Fruit fly (Drosophila melanogaster) S2 (cell line): ENCODE measurements around the gene hgo.

ENCODE experiments used
- CG8478 ChIP-seq: fragments of >200 bp; optimal IDR thresholded peaks from 2 replicates; lab custom pipeline; 2018
- CTCF ChIP-seq, 2 experiments: fragments of >200 bp; optimal IDR thresholded peaks; 2 replicates each; lab custom pipeline; 2018

Gene hgo

DNA sequence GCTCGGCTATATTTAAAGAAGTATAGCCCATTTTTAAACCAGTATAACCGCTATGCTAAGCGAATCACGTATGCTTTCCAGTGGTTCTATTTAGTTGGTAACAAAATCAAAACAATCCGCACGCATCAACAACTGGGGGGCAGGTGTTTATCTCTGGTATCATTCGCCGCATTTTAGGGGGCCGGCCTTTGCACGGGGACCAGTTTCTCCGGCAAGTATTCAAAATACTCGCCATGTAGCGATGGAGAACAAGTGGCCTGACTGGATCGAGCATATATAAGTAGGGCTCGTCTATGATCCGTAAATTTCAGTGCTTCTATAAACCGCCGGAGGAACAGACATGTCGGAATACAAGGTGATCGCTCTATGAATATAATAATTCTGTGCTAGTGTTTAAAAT lies at the start of gene hgo:
hgo (plus strand) TSS at position 301 of the 400 bp plus-strand sequence.
- TF ChIP-seq CTCF (optimal IDR thresholded peaks at IDR 0.05; lab: Kevin White, UChicago): no peak
- TF ChIP-seq CG8478: no peak

DNA sequence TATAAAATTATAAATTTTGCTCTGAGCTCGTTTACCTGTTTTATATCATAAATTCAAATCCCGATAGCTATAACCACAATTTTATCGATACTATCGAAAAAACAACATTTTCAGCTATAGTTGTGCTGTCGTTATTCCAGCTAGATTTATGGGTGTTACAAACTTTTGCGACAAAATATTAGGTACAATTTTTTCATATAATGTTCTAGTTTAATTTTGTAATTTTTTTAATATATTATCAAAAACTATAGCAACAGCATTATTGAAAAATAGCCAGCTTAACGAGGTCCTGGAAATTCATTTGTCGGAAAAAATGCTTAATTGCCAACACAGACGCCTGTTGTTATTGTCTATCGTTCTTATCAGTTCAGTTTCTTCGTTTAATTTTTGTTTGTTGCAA lies 45.1 kb upstream of the hgo start, which contains the start of gene Wdr59:
Wdr59 (plus strand) TSS at position 334 of the 400 bp plus-strand sequence.
- TF ChIP-seq CTCF (optimal IDR thresholded peaks at IDR 0.05; lab: Kevin White, UChicago) (no peak), CG8478 (no peak)

DNA sequence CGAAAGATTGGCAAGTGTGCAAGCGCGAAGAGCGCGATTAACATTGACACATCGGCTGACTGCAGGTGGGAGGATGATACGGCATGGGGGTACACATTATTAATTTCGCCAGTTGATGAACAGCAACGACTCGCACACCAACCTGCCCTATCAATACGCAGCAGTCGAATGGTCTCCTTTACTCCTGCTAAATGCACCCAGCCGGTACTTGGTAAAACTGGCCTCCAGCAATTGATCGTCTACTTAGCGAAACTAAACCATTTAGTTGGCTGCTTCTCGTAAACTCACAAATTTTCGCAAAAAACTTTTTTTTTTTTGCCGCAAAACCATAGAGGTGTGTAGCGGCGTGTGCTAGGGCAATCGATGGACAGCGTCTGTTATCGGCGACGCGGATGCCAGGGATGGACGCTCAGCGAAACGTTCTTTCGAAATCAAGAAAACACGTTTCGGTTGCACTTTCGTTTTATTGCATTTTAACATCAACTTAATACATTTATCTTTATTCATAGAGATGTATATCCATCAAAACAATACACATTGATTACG lies 35.6 kb upstream of the hgo start, which contains the start of gene Ge-1:
Ge-1 (minus strand) TSS at position 373 of the 546 bp plus-strand sequence.
- no peak for TF ChIP-seq CG8478
- no peak for TF ChIP-seq CTCF (optimal IDR thresholded peaks at IDR 0.05; lab: Kevin White, UChicago)

DNA sequence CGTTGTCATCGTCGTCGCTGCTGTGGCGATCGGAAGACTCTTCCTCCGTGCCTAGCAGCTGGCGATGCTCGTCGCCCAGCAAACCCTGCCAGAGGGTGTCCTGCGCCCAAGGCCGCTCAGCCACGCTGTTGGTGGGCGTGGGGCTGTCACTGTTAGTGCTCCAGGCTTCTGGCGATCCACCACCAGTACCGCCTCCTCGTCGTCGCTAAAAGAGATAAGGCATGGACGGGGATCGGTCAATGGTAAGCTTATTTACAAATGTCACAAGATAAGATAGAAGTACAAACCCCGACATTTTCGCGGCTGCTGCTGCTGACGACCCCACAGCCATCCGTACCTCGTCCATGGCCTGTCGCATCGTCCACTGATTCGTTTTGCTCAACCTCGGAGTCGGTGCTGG lies 30.9 kb upstream of the hgo start:
- TF ChIP-seq CG8478 (no peak), CTCF (optimal IDR thresholded peaks at IDR 0.05; lab: Kevin White, UChicago) (no peak)

DNA sequence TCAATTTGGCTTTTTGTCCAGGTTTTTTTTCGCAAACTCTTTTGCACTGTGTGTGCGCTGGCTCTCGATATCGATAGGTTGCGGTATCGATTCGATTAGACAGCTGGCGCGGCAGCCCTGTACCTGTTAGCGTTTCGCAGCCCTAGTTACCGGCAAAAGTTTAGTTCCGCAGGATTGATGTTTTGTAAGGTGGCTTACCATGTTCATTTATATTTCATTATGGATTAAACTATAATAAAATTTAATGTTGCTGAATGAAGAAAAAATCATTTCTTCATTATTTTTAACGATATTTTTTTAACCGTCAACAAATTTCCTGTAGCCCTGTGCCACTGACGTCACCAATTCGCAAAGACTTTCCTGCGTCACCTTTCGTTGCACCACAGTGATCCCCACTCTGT lies 29.6 kb upstream of the hgo start, which contains the start of gene Reps:
Reps (minus strand) TSS at position 84 of the 401 bp plus-strand sequence.
- TF ChIP-seq CG8478 (no peak), CTCF (optimal IDR thresholded peaks at IDR 0.05; lab: Kevin White, UChicago) (peak in 1 of 2 experiments; percentile 11)

DNA sequence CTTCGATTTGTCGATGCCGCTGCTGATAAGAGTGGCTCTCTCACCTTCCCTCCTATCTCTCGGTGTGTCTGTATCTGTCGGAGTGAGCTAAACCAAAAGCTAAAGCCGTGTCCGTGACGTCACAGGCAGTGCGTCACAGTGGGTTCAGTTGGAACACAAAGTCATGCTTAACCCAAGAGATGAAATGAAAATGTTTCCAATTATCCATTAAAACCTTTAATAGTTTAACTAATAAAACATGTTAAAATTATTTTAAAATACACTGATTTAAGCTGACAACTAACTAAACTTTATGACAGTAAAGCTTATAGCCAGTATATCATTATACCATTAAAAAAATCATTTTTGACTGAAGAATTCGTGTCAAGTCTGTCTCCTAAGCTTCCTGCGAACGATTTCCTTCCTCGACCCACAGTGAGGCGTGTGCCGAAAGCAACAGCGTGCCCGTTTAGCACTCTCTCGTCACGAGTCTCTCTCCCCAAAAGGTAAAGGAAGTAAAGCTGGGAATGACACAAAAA lies 23.1 kb upstream of the hgo start, which contains the start of gene Idua:
Idua (minus strand) TSS at position 51 of the 518 bp plus-strand sequence.
- TF ChIP-seq CG8478: no peak
- no peak for TF ChIP-seq CTCF (optimal IDR thresholded peaks at IDR 0.05; lab: Kevin White, UChicago)

DNA sequence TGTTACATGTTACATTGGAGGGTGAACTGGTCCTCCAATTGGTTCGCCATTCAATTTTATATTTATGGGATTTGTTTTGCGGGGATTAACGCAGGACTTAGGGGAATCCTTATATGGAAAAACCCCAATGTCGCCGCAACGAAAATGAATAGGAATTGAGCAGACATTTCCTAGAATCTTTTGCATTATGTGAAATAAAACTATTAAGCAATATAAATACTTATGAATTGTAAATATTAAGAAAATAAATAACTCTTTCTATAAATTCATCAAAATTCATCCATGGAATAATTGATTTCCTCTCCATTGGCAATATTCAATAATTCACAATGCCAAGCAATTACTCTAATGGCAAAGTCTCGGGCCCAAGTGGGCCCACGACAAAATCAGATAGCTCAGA lies 22.5 kb upstream of the hgo start, which contains the start of gene Gr32a:
Gr32a (plus strand) TSS at position 301 of the 400 bp plus-strand sequence.
- TF ChIP-seq CG8478 (no peak), CTCF (optimal IDR thresholded peaks at IDR 0.05; lab: Kevin White, UChicago) (no peak)

DNA sequence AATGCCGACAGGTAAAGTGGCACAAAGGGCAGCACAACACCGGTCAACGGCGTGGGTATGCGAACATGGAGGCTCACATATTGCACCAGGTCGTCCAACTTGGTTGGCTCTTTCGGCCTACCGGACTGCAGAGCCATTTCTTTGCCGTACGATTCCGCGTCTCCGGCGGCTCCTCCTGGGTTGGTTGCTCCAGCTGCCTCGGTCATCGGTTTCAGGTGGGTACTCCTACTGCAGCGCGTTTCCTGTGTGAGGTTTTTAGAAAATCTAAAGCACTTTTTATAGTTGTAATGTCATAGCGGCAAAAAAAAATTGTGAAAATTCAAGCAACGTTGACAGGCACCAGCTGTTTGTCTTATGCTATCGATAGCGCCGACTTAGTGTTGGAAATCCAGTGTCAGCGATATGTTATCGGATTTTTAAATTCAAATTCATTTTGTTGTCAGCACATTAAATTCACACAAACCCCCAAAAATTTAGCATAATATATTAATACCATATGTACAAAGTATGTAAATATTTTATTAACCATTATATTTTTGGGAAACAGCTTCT lies 16.2 kb upstream of the hgo start, which contains the start of gene CG6230:
CG6230 (minus strand) TSS at position 354 of the 552 bp plus-strand sequence.
- no peak for TF ChIP-seq CTCF (optimal IDR thresholded peaks at IDR 0.05; lab: Kevin White, UChicago)

DNA sequence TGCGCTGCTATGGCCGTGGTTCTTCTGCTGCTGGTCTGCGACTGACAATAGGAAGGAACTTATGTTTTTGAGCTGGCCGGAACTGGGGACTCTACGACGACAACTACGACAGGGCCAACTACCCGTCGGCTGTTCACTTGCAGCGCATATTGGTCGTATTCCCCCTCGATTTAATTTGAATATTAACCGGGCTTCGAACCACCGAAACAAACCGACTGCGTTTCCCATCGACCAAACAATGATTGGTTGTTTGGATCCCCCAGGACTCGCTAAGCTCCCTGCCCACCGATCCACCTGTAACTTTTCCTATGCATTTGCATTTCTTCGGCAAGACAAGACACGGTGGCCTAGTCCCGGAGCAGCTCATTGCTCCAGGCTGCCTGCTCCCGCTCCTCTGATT lies 14.6 kb upstream of the hgo start, which contains the start of gene Dnaaf4:
Dnaaf4 (minus strand) TSS at position 101 of the 400 bp plus-strand sequence.
- no peak for TF ChIP-seq CG8478
- no peak for TF ChIP-seq CTCF (optimal IDR thresholded peaks at IDR 0.05; lab: Kevin White, UChicago)

DNA sequence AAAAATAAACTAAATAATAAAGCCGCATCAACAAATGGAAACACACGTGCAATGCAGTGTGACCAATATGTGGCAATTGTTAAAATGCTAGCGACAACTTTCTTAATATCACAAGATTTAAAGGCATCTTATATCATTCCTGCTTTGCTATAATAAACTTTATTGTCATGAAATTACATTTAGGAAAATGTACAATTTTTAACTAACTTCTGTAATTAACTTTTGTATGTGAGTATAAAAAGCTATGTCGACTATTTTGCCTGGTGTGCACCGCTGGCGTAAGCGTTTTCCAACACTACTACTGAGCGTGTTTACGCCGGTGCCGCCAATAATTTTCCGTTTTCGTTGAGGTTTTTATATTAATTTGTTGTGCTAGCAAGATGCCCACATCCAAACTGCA lies 12.7 kb upstream of the hgo start, which contains the start of the genes Csl4 and Nup160:
Csl4 (minus strand) TSS at position 69 of the 400 bp plus-strand sequence.
Nup160 (plus strand) TSS at position 279 of the 400 bp plus-strand sequence.
- TF ChIP-seq CG8478: no peak
- no peak for TF ChIP-seq CTCF (optimal IDR thresholded peaks at IDR 0.05; lab: Kevin White, UChicago)

DNA sequence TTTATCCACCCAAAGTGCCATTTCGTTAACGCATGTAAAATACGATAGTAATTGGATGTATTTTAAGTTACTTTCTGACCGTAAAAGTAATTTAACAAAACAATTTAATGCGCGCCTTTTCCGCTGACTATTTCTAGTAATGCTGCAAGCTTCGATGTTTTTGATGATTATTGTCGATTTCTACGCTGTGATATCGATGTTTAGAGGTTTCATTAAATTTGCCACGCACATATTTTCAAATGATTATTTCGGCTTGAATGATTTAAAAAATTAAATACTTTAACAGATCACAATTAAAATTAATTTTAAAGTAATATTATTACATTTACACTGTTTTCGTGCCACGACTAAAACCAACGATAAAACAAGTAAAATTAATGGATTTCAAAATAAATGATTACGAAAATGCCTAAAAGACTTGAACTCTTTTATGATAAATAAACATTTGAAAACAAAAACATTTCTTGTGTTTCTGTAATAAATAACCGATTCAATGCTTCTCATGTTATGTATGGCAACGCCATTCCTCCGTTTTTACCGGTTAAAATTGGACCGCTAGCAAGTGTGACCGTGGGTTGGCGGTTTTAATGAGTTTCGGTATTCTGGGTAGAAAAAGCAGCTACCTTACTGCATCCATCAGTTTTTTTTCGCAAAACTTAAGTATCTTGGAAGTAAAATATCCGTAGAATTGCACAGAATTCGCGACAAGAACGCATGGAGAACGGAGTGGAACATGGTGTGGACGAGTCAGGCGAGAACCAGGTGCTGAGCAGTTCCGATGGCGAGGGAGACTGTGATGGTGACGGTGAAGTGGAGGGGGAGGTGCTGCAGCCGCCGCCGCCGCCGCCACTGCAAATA lies 5.8 kb upstream of the hgo start, which contains the start of the genes RfC38 and CG4751:
RfC38 (minus strand) TSS at position 495 of the 858 bp plus-strand sequence.
CG4751 (plus strand) TSS at position 587 of the 858 bp plus-strand sequence.
- no peak for TF ChIP-seq CG8478
- no peak for TF ChIP-seq CTCF (optimal IDR thresholded peaks at IDR 0.05; lab: Kevin White, UChicago)

DNA sequence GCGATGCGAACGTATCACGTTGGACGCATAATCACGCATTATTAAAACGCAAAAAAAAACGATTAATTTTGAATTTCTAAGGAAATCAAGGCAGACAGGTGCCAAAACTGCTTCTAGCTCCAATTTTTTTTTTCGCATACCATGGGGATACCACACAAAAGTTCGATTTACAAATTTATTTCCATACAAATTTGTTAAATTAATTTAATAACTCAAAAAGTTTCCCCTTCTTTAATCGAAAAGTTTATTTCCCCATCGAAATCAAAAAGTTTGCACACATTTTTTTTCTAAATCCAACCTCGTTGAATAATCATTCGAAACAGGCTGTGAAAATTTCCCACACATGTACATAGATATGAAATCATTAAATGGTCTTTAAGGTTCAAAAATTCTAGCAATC lies 9.1 kb downstream of the hgo start, which contains the start of gene CG31867:
CG31867 (minus strand) TSS at position 101 of the 400 bp plus-strand sequence.
- TF ChIP-seq CTCF (optimal IDR thresholded peaks at IDR 0.05; lab: Kevin White, UChicago): no peak
- no peak for TF ChIP-seq CG8478

DNA sequence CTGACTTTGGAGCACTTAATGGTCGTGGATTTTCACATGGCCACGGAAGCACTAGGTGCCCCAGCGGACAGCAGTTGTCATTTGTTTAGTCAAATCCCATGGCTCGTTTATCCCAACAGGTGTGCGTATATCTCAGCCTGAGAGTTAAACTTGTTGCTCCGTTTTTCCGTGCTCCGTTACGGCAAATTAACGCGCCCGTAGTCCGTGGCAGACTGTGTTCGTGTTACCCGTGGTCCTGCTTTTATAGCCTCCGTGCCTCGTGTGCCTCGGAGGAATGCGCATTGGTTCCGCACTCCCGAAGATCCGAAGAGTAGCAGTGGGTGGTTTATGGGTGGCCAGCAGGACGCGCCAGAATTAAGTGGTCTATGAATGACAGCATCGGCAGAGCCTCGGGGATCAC lies 12.8 kb downstream of the hgo start, which contains the start of gene Gyc32E:
Gyc32E (minus strand) TSS at position 133 of the 400 bp plus-strand sequence.
- TF ChIP-seq CTCF (optimal IDR thresholded peaks at IDR 0.05; lab: Kevin White, UChicago) (no peak), CG8478 (no peak)

DNA sequence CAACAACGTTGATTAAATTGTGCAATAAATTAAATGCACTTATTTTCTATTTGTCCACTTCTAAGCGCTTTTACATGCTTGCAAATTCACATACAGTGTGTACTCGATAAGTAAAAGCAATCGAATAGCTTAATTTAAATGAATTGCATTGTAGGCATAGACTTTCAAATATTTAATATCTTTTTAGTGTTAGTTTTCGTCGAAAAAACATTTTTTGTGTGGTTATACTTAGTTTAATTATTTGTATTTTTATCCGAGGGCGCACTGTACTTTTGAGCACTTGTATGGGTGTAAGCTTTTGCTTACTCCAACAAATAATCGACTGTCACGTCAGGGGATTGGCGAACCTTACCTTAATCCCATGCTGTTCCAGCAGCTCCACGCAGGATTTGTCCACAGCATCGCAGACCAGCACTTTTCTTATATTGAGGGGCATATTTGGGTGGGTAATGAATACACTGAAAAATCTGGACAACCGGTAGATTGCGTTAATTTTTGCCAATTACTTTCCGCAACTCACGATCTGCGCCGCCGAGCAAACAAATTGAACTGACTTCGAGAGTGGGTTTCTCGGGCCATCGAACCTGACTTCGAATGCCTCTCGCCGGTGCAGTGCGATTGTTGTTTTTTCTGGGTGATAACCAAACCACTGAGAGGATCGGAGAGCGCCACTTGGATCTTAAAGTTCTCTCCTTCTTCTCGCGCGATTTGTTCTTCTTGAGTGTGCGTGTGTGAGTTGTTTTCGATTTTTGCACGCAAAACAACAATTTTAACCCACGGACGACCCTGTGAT lies 19.2 kb downstream of the hgo start, which contains the start of gene CG6287:
CG6287 (minus strand) TSS at position 556 of the 793 bp plus-strand sequence.
- TF ChIP-seq CTCF (optimal IDR thresholded peaks at IDR 0.05; lab: Kevin White, UChicago) (peak in 1 of 2 experiments; percentile 17), CG8478 (no peak)
